Worm (Caenorhabditis elegans): ENCODE measurements around the gene T16G1.9.

T16G1.9 gene

ce11 chrV:12905074-12905473, 45.6 kb downstream of the T16G1.9 start, which contains the start of gene ttr-28:
TSS of gene ttr-28 (minus strand) at chrV:12905174.
- no peak for TF ChIP-seq scrt-1 (GFP tag; IDR thresholded peaks at IDR 0.05)
- TF ChIP-seq tbx-37 (GFP tag; conservative IDR thresholded peaks at IDR 0.05): no peak
- no peak for TF ChIP-seq ama-1 (optimal IDR thresholded peaks at IDR 0.05)
- no peak for TF ChIP-seq hnd-1 (tag; optimal IDR thresholded peaks at IDR 0.05)
- no peak for TF ChIP-seq ceh-13 (GFP tag; optimal IDR thresholded peaks at IDR 0.05)
- no peak for TF ChIP-seq flt-1 (GFP tag; IDR thresholded peaks at IDR 0.05)
- TF ChIP-seq ceh-36 (tag; optimal IDR thresholded peaks at IDR 0.05): no peak
- no peak for TF ChIP-seq B0310.2 (tag; optimal IDR thresholded peaks at IDR 0.05)
- TF ChIP-seq sea-1 (GFP tag; conservative IDR thresholded peaks at IDR 0.05): no peak
- no peak for TF ChIP-seq hmg-4 (GFP tag; optimal IDR thresholded peaks at IDR 0.05)
- no peak for TF ChIP-seq tbx-11 (GFP tag; IDR thresholded peaks at IDR 0.05)
- TF ChIP-seq pes-1 (GFP tag; IDR thresholded peaks at IDR 0.05): no peak

DNA sequence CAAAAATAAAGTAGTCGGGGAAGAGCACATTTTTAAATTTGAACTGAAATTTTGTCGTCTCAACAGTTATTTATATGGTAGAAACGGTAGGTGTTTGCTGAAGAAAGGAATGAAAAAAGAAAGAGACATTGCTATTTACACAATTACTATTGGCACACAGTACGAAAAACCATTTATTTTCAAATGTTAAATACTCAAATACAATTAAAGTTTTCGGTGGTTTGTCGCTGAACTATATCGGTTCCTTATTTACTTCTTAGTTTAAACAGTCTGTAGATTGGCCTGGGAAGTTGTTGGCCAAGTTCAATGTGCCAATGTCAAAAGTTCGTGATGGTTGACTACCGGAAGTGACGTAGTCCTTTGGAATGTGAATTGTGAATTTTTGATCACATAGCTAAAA, 46.6 kb downstream of the T16G1.9 start, which contains the start of gene ttr-27:
ttr-27 (minus strand) TSS at position 45 of the 400 bp plus-strand sequence.
- no peak for TF ChIP-seq ceh-36 (tag; optimal IDR thresholded peaks at IDR 0.05)
- no peak for TF ChIP-seq aly-1 (tag; optimal IDR thresholded peaks at IDR 0.05)
- TF ChIP-seq F13C5.2 (tag; optimal IDR thresholded peaks at IDR 0.05): no peak
- TF ChIP-seq ama-1 (optimal IDR thresholded peaks at IDR 0.05): no peak
- TF ChIP-seq B0310.2 (tag; optimal IDR thresholded peaks at IDR 0.05): no peak
- no peak for TF ChIP-seq scrt-1 (GFP tag; IDR thresholded peaks at IDR 0.05)
- TF ChIP-seq hmg-4 (GFP tag; optimal IDR thresholded peaks at IDR 0.05): no peak
- TF ChIP-seq tbx-11 (GFP tag; IDR thresholded peaks at IDR 0.05): no peak

DNA sequence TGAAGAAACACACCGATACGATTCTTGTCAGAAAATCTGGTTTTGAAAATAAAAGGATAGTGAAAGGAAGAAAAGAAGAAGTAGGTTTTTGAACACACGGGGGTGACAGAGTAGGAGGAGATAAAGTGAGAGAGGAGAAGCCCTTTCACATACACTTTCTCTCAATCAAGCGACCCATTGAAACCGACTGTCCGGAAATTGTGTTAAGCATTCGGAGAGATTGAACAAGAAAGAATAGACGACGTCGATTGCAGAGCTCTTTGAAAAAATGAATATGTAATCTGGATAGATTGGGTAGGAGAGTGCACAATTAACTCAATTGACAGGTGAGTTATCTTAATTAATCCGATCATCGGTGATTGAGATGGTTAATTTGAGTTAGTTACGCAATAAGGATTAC, 49.4 kb downstream of the T16G1.9 start:
- TF ChIP-seq ets-7 (tag; optimal IDR thresholded peaks at IDR 0.05) (no peak), ama-1 (optimal IDR thresholded peaks at IDR 0.05) (no peak)

ce11 chrV:12898583-12899232, 52.0 kb downstream of the T16G1.9 start:
- no peak for TF ChIP-seq ets-7 (tag; optimal IDR thresholded peaks at IDR 0.05)
- TF ChIP-seq ceh-13 (GFP tag; optimal IDR thresholded peaks at IDR 0.05): no peak
- TF ChIP-seq tra-4 (tag; optimal IDR thresholded peaks at IDR 0.05): no peak
- TF ChIP-seq tbx-37 (GFP tag; conservative IDR thresholded peaks at IDR 0.05): no peak
- TF ChIP-seq flt-1 (GFP tag; IDR thresholded peaks at IDR 0.05): no peak
- no peak for TF ChIP-seq aly-1 (tag; optimal IDR thresholded peaks at IDR 0.05)
- TF ChIP-seq hnd-1 (tag; optimal IDR thresholded peaks at IDR 0.05): no peak
- TF ChIP-seq ama-1 (optimal IDR thresholded peaks at IDR 0.05): no peak
- no peak for TF ChIP-seq F13C5.2 (tag; optimal IDR thresholded peaks at IDR 0.05)
- TF ChIP-seq hmbx-1 (tag; optimal IDR thresholded peaks at IDR 0.05): no peak
- no peak for TF ChIP-seq sea-1 (GFP tag; conservative IDR thresholded peaks at IDR 0.05)
- no peak for TF ChIP-seq B0310.2 (tag; optimal IDR thresholded peaks at IDR 0.05)
- no peak for TF ChIP-seq hmg-4 (GFP tag; optimal IDR thresholded peaks at IDR 0.05)
- TF ChIP-seq tbx-11 (GFP tag; IDR thresholded peaks at IDR 0.05): no peak
- no peak for TF ChIP-seq ceh-36 (tag; optimal IDR thresholded peaks at IDR 0.05)
- no peak for TF ChIP-seq pes-1 (GFP tag; IDR thresholded peaks at IDR 0.05)
- no peak for TF ChIP-seq scrt-1 (GFP tag; IDR thresholded peaks at IDR 0.05)

- TF ChIP-seq tbx-37 (GFP tag; conservative IDR thresholded peaks at IDR 0.05) (no peak), aly-1 (tag; optimal IDR thresholded peaks at IDR 0.05) (no peak), F13C5.2 (tag; optimal IDR thresholded peaks at IDR 0.05) (no peak), hmbx-1 (tag; optimal IDR thresholded peaks at IDR 0.05) (no peak), tra-4 (tag; optimal IDR thresholded peaks at IDR 0.05) (no peak), B0310.2 (tag; optimal IDR thresholded peaks at IDR 0.05) (no peak), ceh-36 (tag; optimal IDR thresholded peaks at IDR 0.05) (no peak), tbx-11 (GFP tag; IDR thresholded peaks at IDR 0.05) (no peak), ceh-13 (GFP tag; optimal IDR thresholded peaks at IDR 0.05) (no peak)
Observed at ce11 chrV:12897338-12897737, 53.3 kb downstream of the T16G1.9 start.

- TF ChIP-seq tbx-37 (GFP tag; conservative IDR thresholded peaks at IDR 0.05) (no peak), tbx-11 (GFP tag; IDR thresholded peaks at IDR 0.05) (no peak), ets-7 (tag; optimal IDR thresholded peaks at IDR 0.05) (no peak), pes-1 (GFP tag; IDR thresholded peaks at IDR 0.05) (no peak), B0310.2 (tag; optimal IDR thresholded peaks at IDR 0.05) (no peak), flt-1 (GFP tag; IDR thresholded peaks at IDR 0.05) (no peak), tra-4 (tag; optimal IDR thresholded peaks at IDR 0.05) (no peak), aly-1 (tag; optimal IDR thresholded peaks at IDR 0.05) (no peak), hmbx-1 (tag; optimal IDR thresholded peaks at IDR 0.05) (no peak)
Observed at ce11 chrV:12896850-12897249, 53.8 kb downstream of the T16G1.9 start.
